Worm (Caenorhabditis elegans): ENCODE results near the gene sfxn-5.

The sfxn-5 gene

ce11 chrII:8131413-8131966 lies 26.6 kb upstream of the sfxn-5 start (continued):
- TF ChIP-seq dmd-8 (GFP tag; IDR thresholded peaks at IDR 0.05) (no peak), nhr-25 (tag; optimal IDR thresholded peaks at IDR 0.05; ENCODE audit: borderline replicate concordance, insufficient read depth) (peak; percentile 42), ZK337.2 (GFP tag; IDR thresholded peaks at IDR 0.05) (no peak), lin-38 (GFP tag; IDR thresholded peaks at IDR 0.05) (peak; percentile 32; the same call in 1 of the 2 replicates), hmg-1.1 (GFP tag; IDR thresholded peaks at IDR 0.05) (peak; percentile 67), nhr-102 (tag; optimal IDR thresholded peaks at IDR 0.05) (peak; percentile 9), cey-2 (tag; optimal IDR thresholded peaks at IDR 0.05; ENCODE audit: borderline replicate concordance, insufficient read depth) (no peak), arid-1 (GFP tag; conservative IDR thresholded peaks at IDR 0.05) (no peak), dpl-1 (GFP tag; optimal IDR thresholded peaks at IDR 0.05) (no peak), skn-1 (tag; optimal IDR thresholded peaks at IDR 0.05) (no peak), mxl-3 (GFP tag; optimal IDR thresholded peaks at IDR 0.05) (peak; percentile 35), ceh-82 (tag; optimal IDR thresholded peaks at IDR 0.05) (no peak), snpc-1.2 (GFP tag; IDR thresholded peaks at IDR 0.05) (no peak), unc-62 (GFP tag; optimal IDR thresholded peaks at IDR 0.05 in 1 of 2) (peak in 1 of 2 experiments; percentile 51), unc-62 (tag; optimal IDR thresholded peaks at IDR 0.05) (no peak)

ce11 chrII:8130792-8131191 lies 25.9 kb upstream of the sfxn-5 start:
- TF ChIP-seq unc-62 (GFP tag; optimal IDR thresholded peaks at IDR 0.05 in 1 of 2) = no peak
- TF ChIP-seq unc-62 (tag; optimal IDR thresholded peaks at IDR 0.05) = no peak
- peak; percentile 9 for TF ChIP-seq ama-1 (optimal IDR thresholded peaks at IDR 0.05)
- peak; percentile 12; the same call in 1 of the 2 replicates for TF ChIP-seq saeg-2 (GFP tag; IDR thresholded peaks at IDR 0.05)
- peak; percentile 20 for TF ChIP-seq mep-1 (tag; optimal IDR thresholded peaks at IDR 0.05)
- peak; percentile 44 for TF ChIP-seq mes-2 (tag; optimal IDR thresholded peaks at IDR 0.05; ENCODE audit: poor library complexity, severe bottlenecking)

- no peak for TF ChIP-seq fkh-10 (GFP tag; optimal IDR thresholded peaks at IDR 0.05)
- TF ChIP-seq Y5F2A.4 (GFP tag; optimal IDR thresholded peaks at IDR 0.05) = no peak
- no peak for TF ChIP-seq gei-8 (GFP tag; optimal IDR thresholded peaks at IDR 0.05)
- peak; percentile 30 for TF ChIP-seq nhr-25 (tag; optimal IDR thresholded peaks at IDR 0.05; ENCODE audit: borderline replicate concordance, insufficient read depth)
- TF ChIP-seq unc-130 (GFP tag; optimal IDR thresholded peaks at IDR 0.05) = no peak
- peak; percentile 70 for TF ChIP-seq aha-1 (tag)
- TF ChIP-seq ztf-7 (tag; optimal IDR thresholded peaks at IDR 0.05) = no peak
- TF ChIP-seq set-16 (GFP tag; IDR thresholded peaks at IDR 0.05) = no peak
- no peak for TF ChIP-seq madf-9 (GFP tag; conservative IDR thresholded peaks at IDR 0.05)
- TF ChIP-seq mep-1 (tag; optimal IDR thresholded peaks at IDR 0.05) = no peak
- TF ChIP-seq nhr-102 (tag; optimal IDR thresholded peaks at IDR 0.05) = no peak
- peak in 1 of 2 experiments; percentile 73 for TF ChIP-seq unc-62 (GFP tag; optimal IDR thresholded peaks at IDR 0.05 in 1 of 2)
- TF ChIP-seq unc-62 (tag; optimal IDR thresholded peaks at IDR 0.05) = no peak
- TF ChIP-seq lsy-2 (tag; optimal IDR thresholded peaks at IDR 0.05) = peak in 1 of 2 experiments; percentile 19
- TF ChIP-seq D1046.2 (GFP tag; IDR thresholded peaks at IDR 0.05) = no peak
- peak in 1 of 2 experiments; percentile 10 for TF ChIP-seq daf-16 (GFP tag; optimal IDR thresholded peaks at IDR 0.05)
- TF ChIP-seq daf-16 (tag; optimal IDR thresholded peaks at IDR 0.05) = no peak
- TF ChIP-seq ceh-44 (GFP tag; IDR thresholded peaks at IDR 0.05) = no peak
- TF ChIP-seq daf-8 (GFP tag; IDR thresholded peaks at IDR 0.05) = no peak
- TF ChIP-seq zip-11 (GFP tag; IDR thresholded peaks at IDR 0.05) = no peak
- TF ChIP-seq nhr-111 (GFP tag; optimal IDR thresholded peaks at IDR 0.05) = no peak
- TF ChIP-seq tra-1 (GFP tag; IDR thresholded peaks at IDR 0.05) = peak; percentile 40; the same call in 1 of the 2 replicates
- TF ChIP-seq dve-1 (tag; optimal IDR thresholded peaks at IDR 0.05; ENCODE audit: insufficient read depth) = peak; percentile 26
- no peak for TF ChIP-seq dpl-1 (GFP tag; optimal IDR thresholded peaks at IDR 0.05)
- peak; percentile 30 for TF ChIP-seq mes-2 (tag; optimal IDR thresholded peaks at IDR 0.05; ENCODE audit: poor library complexity, severe bottlenecking)
- TF ChIP-seq lin-1 (GFP tag; IDR thresholded peaks at IDR 0.05) = no peak
- no peak for TF ChIP-seq unc-39 (tag; optimal IDR thresholded peaks at IDR 0.05)
- no peak for TF ChIP-seq ceh-28 (tag; optimal IDR thresholded peaks at IDR 0.05)
- TF ChIP-seq hlh-11 (tag; optimal IDR thresholded peaks at IDR 0.05) = peak; percentile 18
- TF ChIP-seq ceh-82 (tag; optimal IDR thresholded peaks at IDR 0.05) = no peak
- no peak for TF ChIP-seq F37D6.2 (tag; optimal IDR thresholded peaks at IDR 0.05)
- no peak for TF ChIP-seq egl-43 (GFP tag; IDR thresholded peaks at IDR 0.05)
- peak; percentile 46; the same call in 1 of the 2 replicates for TF ChIP-seq dmd-6 (GFP tag; IDR thresholded peaks at IDR 0.05)
- TF ChIP-seq madf-5 (GFP tag; IDR thresholded peaks at IDR 0.05) = no peak
Observed at ce11 chrII:8129495-8130010, 24.7 kb upstream of the sfxn-5 start, which contains the start of gene ulp-4. Gene ulp-4, plus strand, starts transcription at chrII:8129960.
